Worm (Caenorhabditis elegans) whole organism, L1 larva: Measurements from ENCODE around the gene C01G10.6.

Source experiments
- ceh-63 ChIP-seq: fragments of 200-800 bp; sonication (Bioruptor generic); optimal IDR thresholded peaks from 2 replicates; lab custom pipeline; 2018; ENCODE audit warnings: mild to moderate bottlenecking, missing genetic modification characterization, missing compliant biosample characterization
- ceh-82 ChIP-seq, 3 experiments: fragments of 150-350 bp in 1 of 3; sonication (generic microtip) in 2 of 3; optimal IDR thresholded peaks; 2 replicates each; lab custom pipeline; 2014 to 2017; ENCODE audit warnings: missing biosample characterization in 3 of 3, missing genetic modification characterization in 3 of 3
- dpl-1 ChIP-seq, 3 experiments: fragments of 150-350 bp in 2 of 3; sonication (generic microtip) in 1 of 3; optimal IDR thresholded peaks; 2 replicates each; lab custom pipeline; 2014 to 2017; ENCODE audit warnings: missing biosample characterization in 3 of 3, missing genetic modification characterization in 3 of 3, missing genetic modification reagents in 3 of 3
- elt-2 ChIP-seq: sonication (generic microtip); optimal IDR thresholded peaks from 2 replicates; lab custom pipeline; 2016; ENCODE audit warnings: missing genetic modification characterization, mild to moderate bottlenecking, inconsistent platforms, missing compliant biosample characterization, missing genetic modification reagents
- fkh-10 ChIP-seq: sonication (generic microtip); optimal IDR thresholded peaks from 2 replicates; lab custom pipeline; 2017; ENCODE audit warnings: missing biosample characterization, missing genetic modification reagents, missing genetic modification characterization
- fos-1 ChIP-seq: fragments of 150-350 bp; optimal IDR thresholded peaks from 2 replicates; lab custom pipeline; 2014; ENCODE audit warnings: missing biosample characterization, missing genetic modification characterization
- jun-1 ChIP-seq: fragments of 150-350 bp; optimal IDR thresholded peaks from 2 replicates; lab custom pipeline; 2014; ENCODE audit warnings: missing biosample characterization, missing genetic modification reagents, missing genetic modification characterization
- nhr-237 ChIP-seq: fragments of 150-350 bp; optimal IDR thresholded peaks from 2 replicates; lab custom pipeline; 2014; ENCODE audit warnings: missing biosample characterization, missing genetic modification characterization
- nhr-28 ChIP-seq: fragments of 150-350 bp; optimal IDR thresholded peaks from 2 replicates; lab custom pipeline; 2014; ENCODE audit warnings: missing biosample characterization, missing genetic modification characterization
- vab-15 ChIP-seq: sonication (generic microtip); optimal IDR thresholded peaks from 2 replicates; lab custom pipeline; 2017; ENCODE audit warnings: missing genotype, mild to moderate bottlenecking, missing genetic modification characterization, missing compliant biosample characterization
- ztf-11 ChIP-seq, 2 experiments: sonication (generic microtip); optimal IDR thresholded peaks; 2 replicates each; lab custom pipeline; 2016 to 2017; ENCODE audit warnings: missing genetic modification characterization in 2 of 2, missing biosample characterization in 1 of 2, missing compliant biosample characterization in 1 of 2

ce11 chrV:15133812-15134211 lies 46.4 kb downstream of the C01G10.6 start:
- no peak for TF ChIP-seq jun-1 (tag; lab: Kevin White, UChicago)
- no peak for TF ChIP-seq nhr-237 (tag; lab: Kevin White, UChicago)
- TF ChIP-seq fkh-10: no peak
- no peak for TF ChIP-seq fos-1 (tag; lab: Kevin White, UChicago)
- TF ChIP-seq elt-2: peak; percentile 45
- TF ChIP-seq dpl-1 (GFP tag; optimal IDR thresholded peaks at IDR 0.05; lab: Kevin White, UChicago): no peak
- TF ChIP-seq vab-15: no peak
- TF ChIP-seq ceh-82 (tag; optimal IDR thresholded peaks at IDR 0.05; lab: Kevin White, UChicago): no peak
- no peak for TF ChIP-seq nhr-28
- no peak for TF ChIP-seq ztf-11 (tag; optimal IDR thresholded peaks at IDR 0.05; lab: Kevin White, UChicago)
- no peak for TF ChIP-seq ceh-63 (GFP tag; lab: Kevin White, UChicago)
